Fruit fly (Drosophila melanogaster): Measurements from ENCODE around the gene BicD.

The BicD gene

DNA sequence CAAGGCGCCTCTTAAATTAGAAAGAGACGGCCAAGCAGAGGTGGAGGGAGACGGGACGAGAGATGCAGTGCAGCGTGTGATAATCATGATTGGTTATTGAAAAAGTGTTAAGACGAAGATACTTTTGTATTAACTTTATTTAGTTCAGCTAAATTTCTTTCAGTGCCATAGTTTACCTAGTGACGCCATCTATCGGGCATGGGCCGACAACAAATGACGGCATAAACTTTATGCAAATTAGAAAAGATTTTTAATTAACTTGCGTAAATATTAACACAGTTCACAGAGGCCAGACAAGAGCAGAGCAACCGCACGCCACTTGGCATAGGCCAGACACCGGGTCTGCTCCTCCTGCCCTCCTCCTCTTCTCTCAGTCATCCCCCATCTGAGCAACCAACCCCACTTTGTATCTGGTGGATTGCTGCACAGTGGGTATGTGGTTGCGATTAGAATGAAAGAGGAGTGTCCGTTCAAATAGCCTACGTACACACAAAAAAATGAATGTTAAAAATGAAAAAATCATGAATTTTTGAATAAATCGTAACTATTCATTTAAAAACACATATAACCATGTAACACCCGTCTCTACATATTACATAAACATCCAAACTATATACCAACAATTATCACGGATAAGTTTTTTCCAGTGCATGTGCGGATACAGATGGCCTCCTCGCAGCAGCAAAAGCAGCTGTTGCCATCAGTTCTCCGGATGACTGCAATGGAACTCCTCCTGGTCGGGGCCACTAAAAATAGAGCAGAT is 6.9 kb downstream of the BicD start (continued):
- TF ChIP-seq sens (GFP tag) (peak; percentile 98), kni (GFP tag; optimal IDR thresholded peaks at IDR 0.05) (no peak), CG15073 (GFP tag; optimal IDR thresholded peaks at IDR 0.05) (peak; percentile 23), CG32772 (GFP tag; IDR thresholded peaks at IDR 0.05) (peak; percentile 77), jing (GFP tag; optimal IDR thresholded peaks at IDR 0.05) (peak; percentile 69), CG6654 (GFP tag; optimal IDR thresholded peaks at IDR 0.05) (peak; percentile 61), kah (GFP tag; optimal IDR thresholded peaks at IDR 0.05) (peak; percentile 77), Optix (GFP tag; IDR thresholded peaks at IDR 0.05) (peak; percentile 67; the same call in 2 of the 3 replicates), CG8359 (GFP tag; optimal IDR thresholded peaks at IDR 0.05; ENCODE audit: borderline replicate concordance) (peak; percentile 52), Antp (GFP tag; optimal IDR thresholded peaks at IDR 0.05) (peak; percentile 74), CG14860 (GFP tag; IDR thresholded peaks at IDR 0.05; ENCODE audit: partially characterized antibody) (no peak), CG1024 (GFP tag; IDR thresholded peaks at IDR 0.05) (peak; percentile 75), dpn (GFP tag; optimal IDR thresholded peaks at IDR 0.05) (peak; percentile 76 to 82), CG12744 (GFP tag; optimal IDR thresholded peaks at IDR 0.05) (peak; percentile 52), zen (tag; optimal IDR thresholded peaks at IDR 0.05) (no peak), sens-2 (GFP tag; IDR thresholded peaks at IDR 0.05) (peak; percentile 56; the same call in 1 of the 2 replicates), Atf-2 (GFP tag; optimal IDR thresholded peaks at IDR 0.05) (peak; percentile 80), CG11696 (GFP tag; IDR thresholded peaks at IDR 0.05) (peak; percentile 57), ara (GFP tag; IDR thresholded peaks at IDR 0.05) (peak; percentile 72), CG11398 (GFP tag; optimal IDR thresholded peaks at IDR 0.05) (peak; percentile 26), CG12942 (GFP tag; optimal IDR thresholded peaks at IDR 0.05) (peak; percentile 72), tio (GFP tag; optimal IDR thresholded peaks at IDR 0.05) (peak; percentile 79), hth (optimal IDR thresholded peaks at IDR 0.05) (no peak), CG10979 (tag; optimal IDR thresholded peaks at IDR 0.05) (peak; percentile 89), CG10321 (GFP tag; IDR thresholded peaks at IDR 0.05) (0 out of 2 replicates have a peak, but pooled peaks have one; percentile 23), CG12155 (GFP tag; optimal IDR thresholded peaks at IDR 0.05) (peak; percentile 73), Fer2 (tag; optimal IDR thresholded peaks at IDR 0.05) (peak; percentile 43), Mad (GFP tag; optimal IDR thresholded peaks at IDR 0.05) (peak; percentile 33), CG3995 (GFP tag; optimal IDR thresholded peaks at IDR 0.05) (no peak), CG17612 (GFP tag; IDR thresholded peaks at IDR 0.05) (no peak), CrebB (tag; optimal IDR thresholded peaks at IDR 0.05) (peak; percentile 75), Stat92E (GFP tag; optimal IDR thresholded peaks at IDR 0.05) (no peak), Mrtf (GFP tag; IDR thresholded peaks at IDR 0.05) (peak; percentile 76; the same call in 2 of the 3 replicates), HLH3B (GFP tag; IDR thresholded peaks at IDR 0.05) (peak; percentile 87), Ravus (GFP tag; IDR thresholded peaks at IDR 0.05) (no peak), CG9215 (GFP tag; IDR thresholded peaks at IDR 0.05) (peak; percentile 48; the same call in 1 of the 2 replicates), HmgZ (tag; optimal IDR thresholded peaks at IDR 0.05) (peak; percentile 73), gem (tag; optimal IDR thresholded peaks at IDR 0.05) (peak; percentile 91), Hand (GFP tag; optimal IDR thresholded peaks at IDR 0.05) (peak; percentile 80), sim (GFP tag; IDR thresholded peaks at IDR 0.05) (peak; percentile 69; the same call in 1 of the 2 replicates), lov (optimal IDR thresholded peaks at IDR 0.05) (no peak), lov (GFP tag; IDR thresholded peaks at IDR 0.05) (peak; percentile 71; the same call in 2 of the 3 replicates), CG32532 (GFP tag; IDR thresholded peaks at IDR 0.05) (peak; percentile 72), rib (GFP tag; IDR thresholded peaks at IDR 0.05) (no peak), CG4360 (GFP tag; IDR thresholded peaks at IDR 0.05) (peak; percentile 51; the same call in 1 of the 2 replicates), CG14965 (GFP tag; optimal IDR thresholded peaks at IDR 0.05; ENCODE audit: borderline replicate concordance) (peak; percentile 21), Dip2 (GFP tag; IDR thresholded peaks at IDR 0.05) (no peak), toy (GFP tag; IDR thresholded peaks at IDR 0.05) (no peak), CG33213 (GFP tag; optimal IDR thresholded peaks at IDR 0.05) (peak; percentile 70), Fer1 (GFP tag; optimal IDR thresholded peaks at IDR 0.05) (peak; percentile 85)

Measured in whole organism, embryonic.